Fruit fly (Drosophila melanogaster) whole organism, embryonic: Measurements from ENCODE around the gene CG45105.
A peak's percentile ranks its signal among the peaks of the same experiment; 100 is the strongest.

Experiments used
- Antp ChIP-seq: fragments of 200-800 bp; sonication (Bioruptor generic); optimal IDR thresholded peaks from 3 replicates; lab custom pipeline; 2016; ENCODE audit warnings: missing biosample characterization, missing genetic modification characterization
- CG11398 ChIP-seq: fragments of 200-800 bp; sonication (Bioruptor generic); optimal IDR thresholded peaks from 2 replicates; lab custom pipeline; 2016; ENCODE audit warnings: missing biosample characterization, missing genetic modification characterization
- CG11723 ChIP-seq: fragments of 200-800 bp; sonication (Bioruptor generic); optimal IDR thresholded peaks from 2 replicates; lab custom pipeline; 2017; ENCODE audit warnings: missing biosample characterization, mild to moderate bottlenecking, missing genetic modification characterization
- CG12769 ChIP-seq: fragments of 200-800 bp; sonication (Bioruptor generic); optimal IDR thresholded peaks from 2 replicates; lab custom pipeline; 2019; ENCODE audit warnings: missing biosample characterization, mild to moderate bottlenecking, missing genetic modification characterization, moderate library complexity
- CG16813 ChIP-seq: fragments of 200-800 bp; sonication (Bioruptor generic); IDR thresholded peaks from 3 replicates; pipeline ENCODE4 v1.3.6; 2022; ENCODE audit warnings: missing biosample characterization, missing genetic modification characterization; ENCODE audit not compliant: partially characterized antibody
- CG2129 ChIP-seq: fragments of 200-800 bp; sonication (Bioruptor generic); IDR thresholded peaks from 2 replicates; pipeline ENCODE4 v1.3.6; 2022; ENCODE audit warnings: missing biosample characterization, missing genetic modification characterization; ENCODE audit not compliant: partially characterized antibody
- CG3065 ChIP-seq: fragments of 200-800 bp; sonication (Bioruptor generic); optimal IDR thresholded peaks from 2 replicates; lab custom pipeline; 2016; ENCODE audit warnings: missing biosample characterization, missing genetic modification characterization
- CG31441 ChIP-seq: fragments of 200-800 bp; sonication (Bioruptor generic); IDR thresholded peaks from 2 replicates; pipeline ENCODE4 v1.3.6; 2022; ENCODE audit warnings: missing biosample characterization, missing genetic modification characterization
- CG32532 ChIP-seq: fragments of 200-800 bp; sonication (Bioruptor generic); IDR thresholded peaks from 2 replicates; pipeline ENCODE4 v1.3.6; 2022; ENCODE audit warnings: missing biosample characterization, missing genetic modification characterization
- CG33557 ChIP-seq: fragments of 200-800 bp; sonication (Bioruptor generic); optimal IDR thresholded peaks from 2 replicates; lab custom pipeline; 2019; ENCODE audit warnings: missing biosample characterization, mild to moderate bottlenecking, missing genetic modification characterization, moderate library complexity
- CG4404 ChIP-seq: fragments of 200-800 bp; sonication (Bioruptor generic); IDR thresholded peaks from 2 replicates; pipeline ENCODE4 v1.3.6; 2022; ENCODE audit warnings: missing biosample characterization, missing genetic modification characterization
- CG6791 ChIP-seq: fragments of 200-800 bp; sonication (Bioruptor generic); IDR thresholded peaks from 3 replicates; pipeline ENCODE4 v1.3.6; 2022; ENCODE audit warnings: missing biosample characterization, missing genetic modification characterization; ENCODE audit not compliant: partially characterized antibody
- CG6854 ChIP-seq: fragments of 200-800 bp; sonication (Bioruptor generic); optimal IDR thresholded peaks from 3 replicates; lab custom pipeline; 2017; ENCODE audit warnings: missing biosample characterization, mild to moderate bottlenecking, missing genetic modification characterization
- CG7357 ChIP-seq: fragments of 200-800 bp; sonication (Bioruptor generic); IDR thresholded peaks from 3 replicates; pipeline ENCODE4 v1.3.6; 2022; ENCODE audit warnings: missing biosample characterization, missing genetic modification characterization
- CG7987 ChIP-seq: fragments of 200-800 bp; sonication (Bioruptor generic); optimal IDR thresholded peaks from 2 replicates; lab custom pipeline; 2018; ENCODE audit warnings: missing biosample characterization, mild to moderate bottlenecking, missing genetic modification characterization, moderate library complexity
- CG9437 ChIP-seq: fragments of 200-800 bp; sonication (Bioruptor generic); optimal IDR thresholded peaks from 2 replicates; lab custom pipeline; 2018; ENCODE audit warnings: missing biosample characterization, mild to moderate bottlenecking, missing genetic modification characterization
- CG9727 ChIP-seq: fragments of 200-800 bp; sonication (Bioruptor generic); optimal IDR thresholded peaks from 3 replicates; lab custom pipeline; 2017; ENCODE audit warnings: missing biosample characterization, mild to moderate bottlenecking, missing genetic modification characterization
- Dfd ChIP-seq, 2 experiments: fragments of >200 bp; optimal IDR thresholded peaks; 2 replicates each; lab custom pipeline; 2017; ENCODE audit warnings: missing biosample characterization in 2 of 2, missing genetic modification characterization in 2 of 2
- E2f1 ChIP-seq: fragments of 200-800 bp; sonication (Bioruptor generic); IDR thresholded peaks from 2 replicates; pipeline ENCODE4 v1.3.6; 2022; ENCODE audit warnings: missing biosample characterization, missing genetic modification characterization
- Eip74EF ChIP-seq, 2 experiments: fragments of 200-800 bp in 1 of 2; fragments of >200 bp in 1 of 2; sonication (Bioruptor generic) in 1 of 2; optimal IDR thresholded peaks; 2 replicates each; lab custom pipeline; 2017 to 2019; ENCODE audit warnings: missing biosample characterization in 2 of 2, missing genetic modification characterization in 2 of 2, mild to moderate bottlenecking in 1 of 2, moderate library complexity in 1 of 2
- Ets65A ChIP-seq: fragments of 200-800 bp; sonication (Bioruptor generic); peaks from one replicate; lab custom pipeline; 2016; ENCODE audit warnings: missing biosample characterization, missing genetic modification characterization
- Hmx ChIP-seq: fragments of 200-800 bp; sonication (Bioruptor generic); optimal IDR thresholded peaks from 2 replicates; lab custom pipeline; 2016; ENCODE audit warnings: missing biosample characterization, missing genetic modification characterization
- Med ChIP-seq: fragments of 200-800 bp; sonication (Bioruptor generic); peaks from one replicate; lab custom pipeline; 2016; ENCODE audit warnings: missing biosample characterization, missing genetic modification characterization, mild to moderate bottlenecking, inconsistent platforms, moderate library complexity
- Mes4 ChIP-seq: fragments of 200-800 bp; sonication (Bioruptor generic); optimal IDR thresholded peaks from 2 replicates; lab custom pipeline; 2016; ENCODE audit warnings: missing biosample characterization, missing genetic modification characterization
- NC2α ChIP-seq: fragments of 200-800 bp; sonication (Bioruptor generic); optimal IDR thresholded peaks from 2 replicates; lab custom pipeline; 2016; ENCODE audit warnings: missing biosample characterization, missing genetic modification characterization
- Sin3A ChIP-seq: fragments of >200 bp; optimal IDR thresholded peaks from 2 replicates; lab custom pipeline; 2018
- Tbp ChIP-seq: fragments of >200 bp; optimal IDR thresholded peaks from 2 replicates; lab custom pipeline; 2018; ENCODE audit warnings: missing biosample characterization, missing genetic modification characterization
- Usf ChIP-seq: fragments of 200-800 bp; sonication (Bioruptor generic); optimal IDR thresholded peaks from 2 replicates; lab custom pipeline; 2017; ENCODE audit warnings: missing genotype, missing biosample characterization, missing genetic modification characterization
- abd-A ChIP-seq: fragments of 200-800 bp; sonication (Bioruptor generic); optimal IDR thresholded peaks from 3 replicates; lab custom pipeline; 2019; ENCODE audit warnings: missing biosample characterization, mild to moderate bottlenecking, missing genetic modification characterization, moderate library complexity
- ara ChIP-seq: fragments of 200-800 bp; sonication (Bioruptor generic); IDR thresholded peaks from 2 replicates; pipeline ENCODE4 v1.3.6; 2022; ENCODE audit warnings: missing biosample characterization, missing genetic modification characterization
- ase ChIP-seq: fragments of 200-800 bp; sonication (Bioruptor generic); IDR thresholded peaks from 3 replicates; pipeline ENCODE4 v1.3.6; 2022; ENCODE audit warnings: missing biosample characterization, missing genetic modification characterization
- bsh ChIP-seq, 2 experiments: fragments of 200-800 bp; sonication (Bioruptor generic); optimal IDR thresholded peaks; 2 replicates each; lab custom pipeline; 2017 to 2018; ENCODE audit warnings: mild to moderate bottlenecking in 2 of 2, missing biosample characterization in 2 of 2, missing genetic modification characterization in 2 of 2, moderate library complexity in 1 of 2
- cas ChIP-seq: fragments of 200-800 bp; sonication (Bioruptor generic); IDR thresholded peaks from 2 replicates; pipeline ENCODE4 v1.3.6; 2022; ENCODE audit warnings: missing biosample characterization, missing genetic modification characterization
- cwo ChIP-seq: fragments of 200-800 bp; sonication (Bioruptor generic); optimal IDR thresholded peaks from 3 replicates; lab custom pipeline; 2017; ENCODE audit warnings: missing biosample characterization, missing genetic modification characterization, mild to moderate bottlenecking, moderate library complexity, missing genetic modification reagents
- dan ChIP-seq: fragments of 200-800 bp; sonication (Bioruptor generic); IDR thresholded peaks from 2 replicates; pipeline ENCODE4 v1.3.6; 2022; ENCODE audit warnings: missing biosample characterization, missing genetic modification characterization
- dati ChIP-seq: fragments of 200-800 bp; sonication (Bioruptor generic); IDR thresholded peaks from 2 replicates; pipeline ENCODE4 v1.3.6; 2022; ENCODE audit warnings: missing biosample characterization, missing genetic modification characterization
- fru ChIP-seq: fragments of >200 bp; optimal IDR thresholded peaks from 2 replicates; lab custom pipeline; 2017
- ftz-f1 ChIP-seq: fragments of 200-800 bp; sonication (Bioruptor generic); optimal IDR thresholded peaks from 2 replicates; lab custom pipeline; 2016; ENCODE audit warnings: missing biosample characterization, missing genetic modification characterization
- grn ChIP-seq: fragments of 200-800 bp; sonication (Bioruptor generic); optimal IDR thresholded peaks from 3 replicates; lab custom pipeline; 2017; ENCODE audit warnings: missing biosample characterization, missing genetic modification characterization
- gsb-n ChIP-seq: fragments of 200-800 bp; sonication (Bioruptor generic); optimal IDR thresholded peaks from 3 replicates; lab custom pipeline; 2018; ENCODE audit warnings: missing biosample characterization, mild to moderate bottlenecking, missing genetic modification characterization
- her ChIP-seq: fragments of 200-800 bp; sonication (Bioruptor generic); optimal IDR thresholded peaks from 2 replicates; lab custom pipeline; 2016; ENCODE audit warnings: missing biosample characterization, missing genetic modification characterization
- insv ChIP-seq, 2 experiments: fragments of 200-800 bp; sonication (Bioruptor generic); optimal IDR thresholded peaks; 3 replicates each; lab custom pipeline; 2016 to 2018; ENCODE audit warnings: missing biosample characterization in 2 of 2, missing genetic modification characterization in 2 of 2
- oc ChIP-seq: fragments of 200-800 bp; sonication (Bioruptor generic); optimal IDR thresholded peaks from 2 replicates; lab custom pipeline; 2018; ENCODE audit warnings: missing biosample characterization, mild to moderate bottlenecking, missing genetic modification characterization, moderate library complexity
- pb ChIP-seq: fragments of 200-800 bp; sonication (Bioruptor generic); optimal IDR thresholded peaks from 3 replicates; lab custom pipeline; 2016; ENCODE audit warnings: missing biosample characterization, missing genetic modification characterization
- sd ChIP-seq: fragments of 200-800 bp; sonication (Bioruptor generic); optimal IDR thresholded peaks from 3 replicates; lab custom pipeline; 2018; ENCODE audit warnings: missing biosample characterization, mild to moderate bottlenecking, missing genetic modification characterization, moderate library complexity
- sima ChIP-seq: fragments of 200-800 bp; sonication (Bioruptor generic); optimal IDR thresholded peaks from 2 replicates; lab custom pipeline; 2016; ENCODE audit warnings: missing biosample characterization, missing genetic modification characterization
- sisA ChIP-seq: fragments of 200-800 bp; sonication (Bioruptor generic); IDR thresholded peaks from 2 replicates; pipeline ENCODE4 v1.3.6; 2022; ENCODE audit warnings: missing biosample characterization, missing genetic modification characterization
- vvl ChIP-seq: fragments of 200-800 bp; sonication (Bioruptor generic); IDR thresholded peaks from 2 replicates; pipeline ENCODE4 v1.3.6; 2022; ENCODE audit warnings: missing biosample characterization, missing genetic modification characterization
- wek ChIP-seq: fragments of 200-800 bp; sonication (Bioruptor generic); optimal IDR thresholded peaks from 3 replicates; lab custom pipeline; 2018; ENCODE audit warnings: missing biosample characterization, mild to moderate bottlenecking, missing genetic modification characterization, moderate library complexity
- wor ChIP-seq: fragments of 200-800 bp; sonication (Bioruptor generic); IDR thresholded peaks from 2 replicates; pipeline ENCODE4 v1.3.6; 2022; ENCODE audit warnings: missing biosample characterization, missing genetic modification characterization

CG45105 gene

DNA sequence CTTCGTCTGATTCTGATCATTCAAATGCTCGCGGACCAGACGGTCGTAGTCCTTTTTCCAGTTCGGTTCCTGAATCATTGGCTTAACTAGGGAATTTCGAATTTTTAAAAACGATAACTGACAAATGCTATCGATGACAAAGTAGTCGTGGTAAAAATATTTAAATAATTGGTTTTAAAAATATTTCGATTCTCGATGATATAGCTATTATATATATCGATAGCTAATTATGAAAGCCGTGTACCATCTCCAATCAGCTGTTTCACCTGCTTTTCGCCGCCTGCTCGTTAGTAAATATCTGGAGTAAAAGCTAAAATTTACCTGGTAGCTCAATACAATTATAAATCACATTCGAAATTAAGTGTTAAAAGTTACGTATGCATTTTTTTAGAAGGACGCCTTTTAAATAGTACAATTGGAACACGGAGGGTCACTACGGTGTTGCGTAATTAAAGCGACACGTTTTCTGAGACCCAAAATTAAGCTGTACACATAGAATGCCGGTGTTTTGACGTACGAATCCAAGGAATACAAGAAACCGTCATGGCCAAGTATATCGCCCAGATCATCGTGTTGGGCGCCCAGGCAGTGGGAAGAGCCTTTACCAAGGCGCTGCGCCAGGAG, 15.9 kb upstream of the CG45105 start, which contains the start of the genes CG5478 and blp (continued):
- TF ChIP-seq insv (GFP tag; optimal IDR thresholded peaks at IDR 0.05; lab: Kevin White, UChicago) (no peak), Sin3A (lab: Kevin White, UChicago) (no peak), sima (GFP tag; lab: Kevin White, UChicago) (no peak), wek (GFP tag; lab: Kevin White, UChicago) (no peak), Dfd (GFP tag; optimal IDR thresholded peaks at IDR 0.05; lab: Kevin White, UChicago) (no peak), CG6854 (GFP tag; lab: Kevin White, UChicago) (no peak), Antp (GFP tag; lab: Kevin White, UChicago) (no peak), her (no peak), CG9727 (GFP tag; lab: Kevin White, UChicago) (no peak), CG16813 (GFP tag; lab: Robert Waterston, UW) (peak; percentile 85), CG32532 (GFP tag; lab: Robert Waterston, UW) (no peak), CG33557 (GFP tag; lab: Kevin White, UChicago) (no peak), CG11723 (GFP tag; lab: Kevin White, UChicago) (no peak), CG4404 (GFP tag; lab: Robert Waterston, UW) (no peak), dati (no peak), CG7357 (no peak), Med (GFP tag; lab: Kevin White, UChicago) (peak; percentile 72), ftz-f1 (GFP tag; lab: Kevin White, UChicago) (no peak), CG6791 (peak; percentile 94), Tbp (GFP tag; lab: Kevin White, UChicago) (no peak), dan (GFP tag; lab: Robert Waterston, UW) (no peak), CG2129 (GFP tag; lab: Robert Waterston, UW) (peak; percentile 69), CG7987 (no peak), ase (GFP tag; lab: Robert Waterston, UW) (no peak), CG3065 (GFP tag; lab: Kevin White, UChicago) (no peak), fru (lab: Kevin White, UChicago) (no peak), bsh (GFP tag; optimal IDR thresholded peaks at IDR 0.05; lab: Kevin White, UChicago) (no peak)

DNA sequence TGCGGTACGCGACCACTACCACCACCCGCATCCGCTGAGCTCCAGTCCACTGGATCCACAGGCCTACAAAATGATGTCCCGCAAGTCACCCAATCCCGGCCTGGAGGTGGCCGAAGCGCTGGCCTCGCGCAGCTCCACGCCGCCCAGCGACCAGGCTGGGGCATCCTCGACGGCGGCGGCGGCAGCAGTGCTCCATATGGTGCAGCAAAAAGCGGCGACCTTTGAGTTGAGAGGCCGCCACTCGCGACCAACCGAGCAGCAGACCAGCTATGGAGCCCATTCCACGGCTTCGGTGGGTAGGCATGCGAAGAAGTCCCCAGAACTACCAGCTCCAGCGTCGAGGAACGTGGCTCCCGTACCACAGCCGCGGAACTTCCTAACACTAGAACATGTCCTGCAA, 12.2 kb upstream of the CG45105 start:
- TF ChIP-seq sisA (GFP tag; lab: Robert Waterston, UW): 0 out of 2 replicates have a peak, but pooled peaks have one; percentile 23
- peak; percentile 55 for TF ChIP-seq Ets65A
- TF ChIP-seq wor (GFP tag; lab: Robert Waterston, UW): no peak
- TF ChIP-seq Med (GFP tag; lab: Kevin White, UChicago): peak; percentile 54
- TF ChIP-seq Mes4 (GFP tag; lab: Kevin White, UChicago): no peak

DNA sequence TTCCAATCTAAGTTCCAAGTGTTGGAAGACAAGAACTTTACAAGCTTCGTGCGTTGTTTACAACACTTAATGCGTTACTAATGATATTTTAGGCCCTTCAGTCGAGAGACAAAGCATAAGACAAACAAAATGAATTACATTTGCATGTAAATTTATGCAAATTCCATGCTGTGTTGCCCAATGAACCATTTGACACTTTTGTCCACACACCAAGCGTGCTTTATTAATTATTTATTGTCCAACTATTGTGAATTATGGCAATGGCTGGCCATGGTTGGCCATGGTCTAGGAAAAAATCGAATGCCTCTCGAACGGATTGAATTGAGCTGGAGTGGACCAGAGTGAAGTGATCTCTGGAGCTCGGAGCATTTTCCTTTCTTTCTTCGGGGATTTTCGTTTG, 10.3 kb upstream of the CG45105 start:
- TF ChIP-seq gsb-n (tag; lab: Kevin White, UChicago) (peak; percentile 22), Eip74EF (GFP tag; optimal IDR thresholded peaks at IDR 0.05; lab: Kevin White, UChicago) (no peak), Usf (GFP tag; lab: Kevin White, UChicago) (no peak), sd (tag; lab: Kevin White, UChicago) (peak; percentile 32), CG12769 (peak; percentile 71), CG11398 (GFP tag; lab: Kevin White, UChicago) (no peak), CG9437 (GFP tag; lab: Kevin White, UChicago) (no peak), abd-A (tag; lab: Kevin White, UChicago) (peak; percentile 84), cas (GFP tag; lab: Robert Waterston, UW) (no peak), grn (GFP tag; lab: Kevin White, UChicago) (no peak), insv (GFP tag; optimal IDR thresholded peaks at IDR 0.05; lab: Kevin White, UChicago) (no peak), oc (peak; percentile 9), ara (no peak), NC2α (GFP tag; lab: Kevin White, UChicago) (no peak), E2f1 (GFP tag; lab: Robert Waterston, UW) (no peak), cwo (GFP tag; lab: Kevin White, UChicago) (no peak), CG31441 (GFP tag; lab: Robert Waterston, UW) (no peak), pb (GFP tag; lab: Kevin White, UChicago) (no peak), Hmx (GFP tag; lab: Kevin White, UChicago) (no peak), vvl (GFP tag; lab: Robert Waterston, UW) (peak; percentile 89)
